Worm (Caenorhabditis elegans): ENCODE data around the gene nhr-170.
"Not testable (repeated sequence)": the region's sequence is repeated elsewhere in the genome, so short reads cannot be mapped to it uniquely, and the experiment has no call there.

The nhr-170 gene

DNA sequence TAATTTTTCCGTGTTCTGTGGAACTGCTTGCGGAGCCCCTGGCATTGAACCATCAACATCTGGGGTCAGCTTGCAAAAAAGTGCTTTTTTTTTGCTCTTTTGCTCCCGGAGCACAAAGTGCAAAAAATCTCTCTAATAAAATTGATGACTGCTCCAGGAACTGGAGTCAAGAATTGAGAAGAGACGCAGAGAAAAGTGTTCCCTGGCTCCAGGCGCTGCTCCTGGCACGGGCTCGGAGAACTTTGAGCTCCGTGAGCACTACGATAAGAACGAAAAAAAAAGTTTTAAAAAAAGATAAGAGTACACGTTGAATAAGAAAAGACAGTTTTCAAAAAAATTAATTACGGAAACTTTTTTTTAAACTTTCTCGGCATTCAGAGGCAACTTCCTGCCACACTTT is 17.9 kb downstream of the nhr-170 start:
- no peak for TF ChIP-seq ztf-23 (GFP tag; IDR thresholded peaks at IDR 0.05)
- no peak for TF ChIP-seq T22C8.4 (GFP tag; IDR thresholded peaks at IDR 0.05)
- no peak for TF ChIP-seq klf-2 (GFP tag; conservative IDR thresholded peaks at IDR 0.05)
- TF ChIP-seq tab-1 (GFP tag; IDR thresholded peaks at IDR 0.05) = no peak
- no peak for TF ChIP-seq ref-1 (GFP tag; conservative IDR thresholded peaks at IDR 0.05)
- no peak for TF ChIP-seq ztf-29 (GFP tag; IDR thresholded peaks at IDR 0.05)
- no peak for TF ChIP-seq med-1 (GFP tag; optimal IDR thresholded peaks at IDR 0.05; ENCODE audit: insufficient read depth)
- TF ChIP-seq flt-1 (GFP tag; IDR thresholded peaks at IDR 0.05) = no peak
- no peak for TF ChIP-seq cog-1 (tag; optimal IDR thresholded peaks at IDR 0.05)

DNA sequence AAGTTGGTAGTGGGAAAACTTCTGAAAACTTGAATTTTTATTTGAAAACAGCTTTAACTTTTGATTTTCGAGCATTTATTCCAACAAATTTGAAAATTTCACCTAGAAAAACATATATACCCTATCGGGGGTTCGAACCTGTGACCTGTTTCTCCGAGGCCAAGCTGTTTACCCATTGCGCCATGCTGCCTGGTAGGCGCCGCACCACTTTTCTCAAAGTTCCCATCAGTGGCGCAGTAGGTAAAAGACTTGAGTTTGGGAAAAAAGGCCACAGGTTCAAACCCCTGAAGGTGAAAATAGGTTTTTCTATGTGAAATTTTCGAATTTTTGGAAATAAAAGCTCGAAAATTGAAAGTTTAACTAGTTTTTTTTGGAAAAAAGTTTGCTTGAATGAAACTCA is 20.0 kb downstream of the nhr-170 start:
- TF ChIP-seq flt-1 (GFP tag; IDR thresholded peaks at IDR 0.05) = no peak
- no peak for TF ChIP-seq ztf-29 (GFP tag; IDR thresholded peaks at IDR 0.05)
- no peak for TF ChIP-seq cog-1 (tag; optimal IDR thresholded peaks at IDR 0.05)
- no peak for TF ChIP-seq T22C8.4 (GFP tag; IDR thresholded peaks at IDR 0.05)
- no peak for TF ChIP-seq med-1 (GFP tag; optimal IDR thresholded peaks at IDR 0.05; ENCODE audit: insufficient read depth)
- TF ChIP-seq ref-1 (GFP tag; conservative IDR thresholded peaks at IDR 0.05) = no peak
- TF ChIP-seq ztf-23 (GFP tag; IDR thresholded peaks at IDR 0.05) = no peak
- no peak for TF ChIP-seq tab-1 (GFP tag; IDR thresholded peaks at IDR 0.05)
- TF ChIP-seq klf-2 (GFP tag; conservative IDR thresholded peaks at IDR 0.05) = no peak

DNA sequence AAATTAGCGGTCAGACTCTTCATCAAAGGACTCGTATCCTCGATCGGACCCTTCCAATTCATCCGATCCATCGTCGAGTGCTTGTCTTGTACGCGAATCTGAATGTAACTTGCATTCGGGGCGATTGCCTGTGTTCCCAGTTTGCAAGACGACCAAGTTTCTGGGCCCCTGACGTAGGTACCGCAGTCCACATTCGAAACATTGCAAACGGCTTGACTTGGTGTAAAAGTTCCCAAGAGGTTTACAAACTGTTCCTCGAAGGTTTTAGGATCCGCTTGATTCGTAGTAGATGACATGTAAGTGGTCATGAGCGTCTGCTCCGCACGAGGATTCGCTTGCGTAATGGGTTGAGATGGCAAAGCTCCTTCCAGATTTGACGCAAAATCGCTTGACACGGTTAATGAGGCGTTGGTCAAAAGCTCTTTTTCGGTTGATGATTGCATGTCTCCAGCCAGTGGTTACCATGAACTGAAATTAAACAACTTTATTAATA is 24.3 kb downstream of the nhr-170 start, which contains the start of gene Y17D7B.4:
Y17D7B.4 (minus strand) TSS at position 443 of the 493 bp plus-strand sequence.
- no peak for TF ChIP-seq ztf-29 (GFP tag; IDR thresholded peaks at IDR 0.05)
- no peak for TF ChIP-seq ztf-23 (GFP tag; IDR thresholded peaks at IDR 0.05)
- TF ChIP-seq med-1 (GFP tag; optimal IDR thresholded peaks at IDR 0.05; ENCODE audit: insufficient read depth) = no peak
- no peak for TF ChIP-seq flt-1 (GFP tag; IDR thresholded peaks at IDR 0.05)
- TF ChIP-seq tab-1 (GFP tag; IDR thresholded peaks at IDR 0.05) = no peak
- no peak for TF ChIP-seq klf-2 (GFP tag; conservative IDR thresholded peaks at IDR 0.05)

DNA sequence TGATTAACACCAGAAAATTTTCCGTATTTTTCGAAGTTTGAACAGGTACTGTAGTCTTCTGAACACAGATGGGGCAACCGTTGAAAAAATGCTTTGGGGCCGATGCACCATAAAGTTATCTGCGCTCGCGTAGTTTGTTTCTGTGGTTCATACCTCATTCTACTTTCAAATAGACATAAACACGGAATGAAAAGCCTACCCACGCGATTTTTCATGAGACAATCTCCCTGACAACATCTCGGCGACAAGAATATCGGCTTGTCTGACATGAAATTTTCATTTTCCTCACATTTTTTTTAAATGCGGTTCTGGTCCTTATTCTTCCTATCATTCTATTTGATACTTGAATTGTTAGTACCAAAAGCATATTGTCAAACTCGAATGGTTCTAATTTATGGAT is 27.9 kb downstream of the nhr-170 start, which contains the start of gene clec-257:
clec-257 (plus strand) TSS at position 301 of the 400 bp plus-strand sequence.
- TF ChIP-seq ref-1 (GFP tag; conservative IDR thresholded peaks at IDR 0.05) (no peak), ztf-29 (GFP tag; IDR thresholded peaks at IDR 0.05) (no peak), med-1 (GFP tag; optimal IDR thresholded peaks at IDR 0.05; ENCODE audit: insufficient read depth) (no peak), tab-1 (GFP tag; IDR thresholded peaks at IDR 0.05) (no peak), ztf-23 (GFP tag; IDR thresholded peaks at IDR 0.05) (no peak), T22C8.4 (GFP tag; IDR thresholded peaks at IDR 0.05) (no peak)

DNA sequence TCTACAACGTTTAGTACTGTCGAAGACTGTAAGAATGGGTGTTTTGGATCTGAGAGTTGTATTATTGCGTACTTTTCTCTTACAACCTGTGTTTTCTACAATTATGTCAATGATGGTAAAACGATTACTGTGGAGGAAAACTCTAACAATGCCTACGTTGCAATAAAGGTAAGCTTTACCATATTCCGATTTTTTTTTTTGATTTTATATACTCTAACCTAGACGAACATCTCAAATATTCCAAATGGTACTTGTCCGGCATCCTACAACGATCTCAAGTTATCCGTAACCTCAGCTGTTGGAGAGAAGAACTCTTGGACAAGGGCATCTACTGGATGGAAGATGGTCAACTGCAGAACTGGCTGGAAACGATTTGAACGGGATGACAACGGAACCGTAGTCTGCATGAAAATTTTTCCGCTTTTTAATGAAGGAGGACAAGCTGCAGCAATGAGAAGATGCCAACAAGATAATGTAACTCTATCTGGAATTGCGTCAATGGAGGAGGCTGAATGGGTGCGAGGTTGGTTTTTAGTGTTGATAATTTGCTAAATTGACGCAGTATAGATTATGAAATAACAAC is 28.7 kb downstream of the nhr-170 start:
- no peak for TF ChIP-seq ref-1 (GFP tag; conservative IDR thresholded peaks at IDR 0.05)
- no peak for TF ChIP-seq ztf-23 (GFP tag; IDR thresholded peaks at IDR 0.05)
- no peak for TF ChIP-seq ztf-29 (GFP tag; IDR thresholded peaks at IDR 0.05)
- TF ChIP-seq cog-1 (tag; optimal IDR thresholded peaks at IDR 0.05) = no peak
- TF ChIP-seq T22C8.4 (GFP tag; IDR thresholded peaks at IDR 0.05) = no peak
- no peak for TF ChIP-seq med-1 (GFP tag; optimal IDR thresholded peaks at IDR 0.05; ENCODE audit: insufficient read depth)
- TF ChIP-seq klf-2 (GFP tag; conservative IDR thresholded peaks at IDR 0.05) = no peak
- no peak for TF ChIP-seq flt-1 (GFP tag; IDR thresholded peaks at IDR 0.05)
- TF ChIP-seq tab-1 (GFP tag; IDR thresholded peaks at IDR 0.05) = no peak

DNA sequence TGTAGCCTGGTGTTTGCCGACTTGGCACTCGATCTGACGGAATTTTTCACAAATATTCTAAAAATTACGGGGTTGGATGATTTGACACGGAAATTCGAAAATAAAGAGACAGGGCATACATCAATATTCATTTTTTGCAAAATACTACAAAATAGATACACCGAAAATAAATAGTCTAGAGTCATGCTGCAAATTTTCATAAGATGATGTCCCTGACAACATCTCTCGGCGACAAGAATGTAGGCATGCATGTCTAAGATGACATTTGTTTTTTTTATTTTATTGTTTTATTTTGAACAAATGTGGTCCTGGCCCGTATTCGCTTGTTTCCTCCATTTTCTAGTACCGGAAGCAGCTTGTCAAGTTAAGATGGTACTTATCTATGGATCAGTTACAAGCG is 29.2 kb downstream of the nhr-170 start, which contains the start of gene clec-256:
clec-256 (plus strand) TSS at position 301 of the 400 bp plus-strand sequence.
- TF ChIP-seq flt-1 (GFP tag; IDR thresholded peaks at IDR 0.05) (no peak), klf-2 (GFP tag; conservative IDR thresholded peaks at IDR 0.05) (no peak)

DNA sequence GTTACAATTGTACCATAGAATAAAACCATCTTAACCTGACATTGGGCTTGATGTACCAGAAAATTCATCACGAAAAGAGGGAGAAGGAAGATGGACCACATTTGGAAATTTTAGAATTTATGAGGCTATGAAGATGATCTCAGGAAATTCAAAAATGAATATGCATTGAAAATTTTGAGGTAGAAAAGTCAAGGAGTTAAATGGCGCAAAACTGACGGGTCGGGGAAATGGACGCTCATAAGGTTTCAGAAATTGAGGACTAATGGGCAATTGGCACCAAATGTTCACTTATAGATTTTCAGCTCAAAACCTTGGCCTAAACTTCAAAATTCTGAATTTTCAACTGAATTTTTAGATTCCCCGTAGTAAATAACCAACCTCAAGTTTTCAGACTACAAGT is 30.0 kb downstream of the nhr-170 start, which contains the start of gene clec-255:
clec-255 (minus strand) TSS at position 101 of the 400 bp plus-strand sequence.
- TF ChIP-seq T22C8.4 (GFP tag; IDR thresholded peaks at IDR 0.05) (no peak), tab-1 (GFP tag; IDR thresholded peaks at IDR 0.05) (no peak), flt-1 (GFP tag; IDR thresholded peaks at IDR 0.05) (no peak), ztf-23 (GFP tag; IDR thresholded peaks at IDR 0.05) (no peak), ref-1 (GFP tag; conservative IDR thresholded peaks at IDR 0.05) (no peak), med-1 (GFP tag; optimal IDR thresholded peaks at IDR 0.05; ENCODE audit: insufficient read depth) (no peak), cog-1 (tag; optimal IDR thresholded peaks at IDR 0.05) (no peak), klf-2 (GFP tag; conservative IDR thresholded peaks at IDR 0.05) (no peak), ztf-29 (GFP tag; IDR thresholded peaks at IDR 0.05) (no peak)

DNA sequence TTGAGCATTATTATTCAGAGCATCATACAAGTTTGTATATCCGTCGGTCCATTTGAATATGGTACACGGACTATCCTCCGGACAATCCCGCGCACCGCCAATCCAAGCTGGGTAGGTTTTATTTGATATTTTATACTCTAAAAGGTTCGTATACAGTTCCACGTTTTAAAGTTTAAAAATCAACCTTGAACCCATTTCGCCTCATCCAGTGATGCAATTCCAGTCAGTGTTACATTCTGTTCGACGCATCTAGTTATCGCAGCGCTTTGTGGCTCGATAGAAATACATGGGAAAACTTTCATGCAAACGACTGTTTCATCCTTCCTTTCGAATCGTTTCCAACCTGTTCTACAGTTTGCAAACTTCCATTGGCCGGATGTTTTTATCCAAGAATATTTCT is 30.7 kb downstream of the nhr-170 start:
- TF ChIP-seq cog-1 (tag; optimal IDR thresholded peaks at IDR 0.05) (no peak), tab-1 (GFP tag; IDR thresholded peaks at IDR 0.05) (no peak), ztf-29 (GFP tag; IDR thresholded peaks at IDR 0.05) (no peak), ztf-23 (GFP tag; IDR thresholded peaks at IDR 0.05) (no peak), klf-2 (GFP tag; conservative IDR thresholded peaks at IDR 0.05) (no peak), ref-1 (GFP tag; conservative IDR thresholded peaks at IDR 0.05) (no peak), flt-1 (GFP tag; IDR thresholded peaks at IDR 0.05) (no peak), T22C8.4 (GFP tag; IDR thresholded peaks at IDR 0.05) (no peak), med-1 (GFP tag; optimal IDR thresholded peaks at IDR 0.05; ENCODE audit: insufficient read depth) (no peak)

DNA sequence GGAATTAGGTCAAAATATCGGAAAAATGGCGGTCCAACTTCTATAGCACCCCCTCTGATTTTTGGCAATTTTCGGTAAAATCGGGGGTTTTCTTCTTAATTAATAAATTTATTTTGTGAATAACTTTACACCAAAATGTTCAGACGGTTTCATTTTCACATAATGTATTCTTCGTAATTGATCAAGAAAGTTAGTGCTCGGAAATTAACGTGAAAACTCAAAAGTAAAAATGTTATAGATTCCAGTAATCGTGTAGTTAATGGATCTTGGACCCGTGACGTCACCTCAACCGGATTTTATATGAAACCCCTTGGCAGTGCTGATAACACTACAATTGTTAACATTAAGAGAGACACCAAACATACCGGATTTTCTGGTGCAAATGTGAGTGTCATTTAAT is 38.6 kb downstream of the nhr-170 start, which contains the start of gene F11D11.22:
F11D11.22 (plus strand) TSS at position 301 of the 400 bp plus-strand sequence.
- not testable (repeated sequence) for TF ChIP-seq ref-1 (GFP tag; conservative IDR thresholded peaks at IDR 0.05); T22C8.4 (GFP tag; IDR thresholded peaks at IDR 0.05); klf-2 (GFP tag; conservative IDR thresholded peaks at IDR 0.05)

DNA sequence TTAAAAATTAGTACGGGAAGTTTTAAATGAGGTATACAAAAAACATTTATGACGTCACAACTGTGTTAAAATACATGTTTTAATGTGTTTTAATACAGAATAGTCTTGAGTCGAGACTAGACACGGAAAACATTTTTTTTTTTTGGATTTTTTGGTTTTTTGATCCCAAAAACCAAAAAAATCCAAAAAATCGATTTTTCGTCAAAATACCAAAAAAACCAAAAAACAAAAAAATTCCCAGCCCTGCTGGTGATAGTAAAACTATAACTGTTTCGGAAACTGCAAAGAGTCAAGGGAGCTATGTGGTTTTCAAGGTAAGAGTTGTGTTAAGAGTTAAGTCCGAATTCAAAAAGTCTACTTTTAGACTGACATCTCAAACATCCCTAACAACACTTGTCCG is 39.5 kb downstream of the nhr-170 start, which contains the start of gene F11D11.4:
F11D11.4 (plus strand) TSS at position 301 of the 400 bp plus-strand sequence.
- TF ChIP-seq tab-1 (GFP tag; IDR thresholded peaks at IDR 0.05) (no peak), ref-1 (GFP tag; conservative IDR thresholded peaks at IDR 0.05) (no peak), ztf-29 (GFP tag; IDR thresholded peaks at IDR 0.05) (no peak), ztf-23 (GFP tag; IDR thresholded peaks at IDR 0.05) (no peak), flt-1 (GFP tag; IDR thresholded peaks at IDR 0.05) (no peak), cog-1 (tag; optimal IDR thresholded peaks at IDR 0.05) (no peak), klf-2 (GFP tag; conservative IDR thresholded peaks at IDR 0.05) (no peak), T22C8.4 (GFP tag; IDR thresholded peaks at IDR 0.05) (no peak), med-1 (GFP tag; optimal IDR thresholded peaks at IDR 0.05; ENCODE audit: insufficient read depth) (no peak)
